Worm (Caenorhabditis elegans): ENCODE data around the gene pgp-9.

Gene pgp-9

DNA sequence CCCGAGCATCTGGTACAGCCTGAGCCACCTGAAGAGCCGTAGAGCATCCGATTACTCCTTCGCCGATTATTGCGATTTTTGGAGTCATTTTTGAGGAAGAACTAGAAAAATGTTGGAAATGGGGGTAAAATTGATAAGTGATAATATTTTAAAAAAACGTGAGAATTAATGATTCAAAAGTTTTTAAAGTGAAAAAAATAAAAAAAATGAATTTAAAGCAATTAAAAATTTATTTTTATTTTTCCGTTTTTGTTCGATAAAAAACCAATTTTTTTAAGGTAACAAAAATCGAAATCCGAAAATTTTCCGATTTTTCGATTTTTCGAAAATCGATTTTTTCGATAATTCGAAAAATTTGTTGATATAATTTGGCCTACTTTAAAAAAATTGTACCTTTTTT, 21.4 kb downstream of the pgp-9 start, which contains the start of gene ddo-1:
ddo-1 (minus strand) TSS at position 101 of the 400 bp plus-strand sequence.
- TF ChIP-seq elt-1 (tag; optimal IDR thresholded peaks at IDR 0.05), result no peak
- no peak for TF ChIP-seq ztf-1 (GFP tag; conservative IDR thresholded peaks at IDR 0.05)
- no peak for TF ChIP-seq lin-13 (GFP tag; optimal IDR thresholded peaks at IDR 0.05)
- no peak for TF ChIP-seq ZK546.5 (tag; optimal IDR thresholded peaks at IDR 0.05)
- no peak for TF ChIP-seq peb-1 (tag; optimal IDR thresholded peaks at IDR 0.05)
- no peak for TF ChIP-seq blmp-1 (tag; optimal IDR thresholded peaks at IDR 0.05; ENCODE audit: insufficient read depth)

DNA sequence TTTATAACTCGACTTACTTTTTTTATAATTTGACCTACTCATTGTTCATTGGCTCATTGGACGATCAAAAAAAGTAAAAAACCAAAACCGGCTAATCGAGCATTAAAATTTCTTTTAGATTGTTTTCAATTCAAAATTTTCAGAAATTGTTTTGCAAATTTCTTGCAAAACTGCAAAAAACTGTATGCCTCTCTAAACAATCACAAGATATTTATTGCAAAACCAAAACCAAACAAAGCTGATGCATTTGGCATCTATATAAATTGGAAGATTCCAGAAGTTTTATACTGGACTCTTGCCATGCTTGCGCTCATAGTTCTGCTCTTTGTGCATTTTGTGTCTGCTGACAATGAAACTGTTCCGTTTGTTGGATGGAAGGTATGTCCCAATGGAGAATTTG, 21.9 kb downstream of the pgp-9 start, which contains the start of gene C47A10.12:
C47A10.12 (plus strand) TSS at position 301 of the 400 bp plus-strand sequence.
- TF ChIP-seq nhr-25 (tag; optimal IDR thresholded peaks at IDR 0.05) (no peak), sma-3 (GFP tag; optimal IDR thresholded peaks at IDR 0.05) (no peak), nhr-129 (tag; optimal IDR thresholded peaks at IDR 0.05) (no peak), unc-39 (tag; optimal IDR thresholded peaks at IDR 0.05) (no peak), gmeb-1 (tag; optimal IDR thresholded peaks at IDR 0.05) (no peak), zag-1 (tag; optimal IDR thresholded peaks at IDR 0.05) (no peak), lin-11 (tag; optimal IDR thresholded peaks at IDR 0.05) (no peak), sem-4 (tag; optimal IDR thresholded peaks at IDR 0.05) (no peak), lsy-2 (tag; optimal IDR thresholded peaks at IDR 0.05) (no peak), ztf-11 (tag; optimal IDR thresholded peaks at IDR 0.05) (no peak), Y55F3AM.14 (GFP tag; optimal IDR thresholded peaks at IDR 0.05) (no peak), nhr-237 (tag; optimal IDR thresholded peaks at IDR 0.05) (no peak), elt-1 (tag; optimal IDR thresholded peaks at IDR 0.05) (no peak), ztf-1 (GFP tag; conservative IDR thresholded peaks at IDR 0.05) (no peak), alr-1 (tag; optimal IDR thresholded peaks at IDR 0.05) (no peak), nhr-11 (tag; optimal IDR thresholded peaks at IDR 0.05) (no peak), aly-2 (tag; optimal IDR thresholded peaks at IDR 0.05) (no peak), nhr-21 (tag; optimal IDR thresholded peaks at IDR 0.05) (no peak), lin-39 (tag; optimal IDR thresholded peaks at IDR 0.05) (no peak), ceh-16 (tag; optimal IDR thresholded peaks at IDR 0.05) (no peak)

DNA sequence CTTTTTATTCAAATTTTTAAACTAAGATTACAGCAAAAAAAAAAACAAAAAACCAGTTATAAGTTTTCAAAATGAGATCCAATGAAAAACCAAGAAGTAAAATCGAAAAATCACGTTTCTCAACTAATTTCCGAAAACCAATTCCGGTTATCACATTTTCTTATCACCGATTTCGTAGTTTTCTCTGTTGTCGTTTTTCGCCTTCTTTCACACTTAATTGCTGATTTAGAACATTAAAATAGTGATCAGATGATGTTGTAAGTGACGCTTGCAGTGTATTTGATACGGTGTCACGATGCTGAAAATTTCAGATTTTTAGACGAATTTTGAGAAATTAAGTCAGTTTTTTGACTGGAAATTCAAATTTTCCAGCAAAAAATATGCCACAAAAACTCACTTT, 24.6 kb downstream of the pgp-9 start:
- peak; percentile 19 for TF ChIP-seq nhr-129 (tag; optimal IDR thresholded peaks at IDR 0.05)
- peak; percentile 2 for TF ChIP-seq crh-2 (tag; optimal IDR thresholded peaks at IDR 0.05)
- no peak for TF ChIP-seq dmd-4 (tag; optimal IDR thresholded peaks at IDR 0.05)
- TF ChIP-seq fos-1 (tag; optimal IDR thresholded peaks at IDR 0.05), result peak; percentile 50

DNA sequence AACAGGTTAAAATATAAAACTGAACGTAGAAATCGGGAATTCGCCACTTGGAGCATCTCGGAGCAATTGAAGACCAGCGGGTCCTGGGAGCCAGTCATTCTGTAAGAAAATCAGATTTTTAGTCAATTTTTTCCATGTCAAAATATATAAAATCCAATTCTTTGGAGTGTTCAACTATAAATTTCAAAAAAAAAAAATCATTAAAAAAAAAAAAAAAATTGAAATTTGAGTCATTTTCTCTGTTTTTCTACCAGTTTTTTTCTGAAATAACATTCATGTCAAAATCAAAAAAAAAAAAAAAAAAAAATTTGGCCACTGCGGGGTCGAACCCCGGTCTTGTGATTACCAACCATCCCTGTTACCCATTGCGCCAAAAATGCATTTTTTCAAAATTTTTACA, 27.9 kb downstream of the pgp-9 start, which contains the start of gene srab-12:
srab-12 (minus strand) TSS at position 101 of the 400 bp plus-strand sequence.
- TF ChIP-seq gmeb-1 (tag; optimal IDR thresholded peaks at IDR 0.05) (no peak), ama-1 (optimal IDR thresholded peaks at IDR 0.05) (no peak), mdl-1 (tag; optimal IDR thresholded peaks at IDR 0.05) (no peak), elt-3 (tag; optimal IDR thresholded peaks at IDR 0.05) (no peak), nhr-11 (tag; optimal IDR thresholded peaks at IDR 0.05) (no peak), R02D3.7 (tag; optimal IDR thresholded peaks at IDR 0.05) (no peak), nhr-77 (tag; optimal IDR thresholded peaks at IDR 0.05) (no peak), unc-39 (tag; optimal IDR thresholded peaks at IDR 0.05) (no peak)

DNA sequence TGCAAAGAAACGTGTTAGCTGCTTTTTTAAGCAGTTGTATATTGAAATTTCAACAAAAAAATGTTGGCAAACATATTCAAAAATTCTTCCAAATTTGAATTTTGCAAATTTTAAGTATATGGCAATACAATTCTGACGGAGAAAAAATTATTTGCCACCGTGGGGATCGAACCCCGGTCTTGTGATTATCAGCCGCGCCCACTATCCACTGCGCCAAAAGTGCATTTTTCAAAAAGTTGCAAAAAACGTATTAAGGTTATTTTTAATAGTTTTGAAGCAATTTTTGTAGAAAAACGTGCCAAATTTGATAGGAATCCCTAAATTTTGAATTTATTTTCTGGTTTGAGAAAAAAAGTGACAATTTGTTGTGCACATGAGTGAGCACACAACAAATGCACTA, 28.7 kb downstream of the pgp-9 start:
- TF ChIP-seq nhr-6 (tag; optimal IDR thresholded peaks at IDR 0.05), result no peak
- no peak for TF ChIP-seq mab-5 (tag; optimal IDR thresholded peaks at IDR 0.05)
- TF ChIP-seq ama-1 (optimal IDR thresholded peaks at IDR 0.05), result no peak
- no peak for TF ChIP-seq sma-3 (GFP tag; optimal IDR thresholded peaks at IDR 0.05)
- TF ChIP-seq ztf-1 (GFP tag; conservative IDR thresholded peaks at IDR 0.05), result no peak
- no peak for TF ChIP-seq aly-2 (tag; optimal IDR thresholded peaks at IDR 0.05)
- no peak for TF ChIP-seq ztf-4 (tag; optimal IDR thresholded peaks at IDR 0.05)
- no peak for TF ChIP-seq nhr-21 (tag; optimal IDR thresholded peaks at IDR 0.05)
- TF ChIP-seq nhr-77 (tag; optimal IDR thresholded peaks at IDR 0.05), result no peak
- no peak for TF ChIP-seq mdl-1 (tag; optimal IDR thresholded peaks at IDR 0.05)
- TF ChIP-seq sem-4 (tag; optimal IDR thresholded peaks at IDR 0.05), result no peak
- no peak for TF ChIP-seq nhr-10 (tag; optimal IDR thresholded peaks at IDR 0.05)
- TF ChIP-seq F13H6.1 (tag; optimal IDR thresholded peaks at IDR 0.05), result no peak
- TF ChIP-seq ceh-16 (tag; optimal IDR thresholded peaks at IDR 0.05), result no peak
